Worm (Caenorhabditis elegans) whole organism, L1 larva: Measurements from ENCODE around the gene Y53F4B.51.

Experiments
- irx-1 ChIP-seq: sonication (generic microtip); optimal IDR thresholded peaks from 2 replicates; lab custom pipeline; 2016; ENCODE audit warnings: missing genetic modification characterization, missing compliant biosample characterization
- nhr-237 ChIP-seq: fragments of 150-350 bp; optimal IDR thresholded peaks from 2 replicates; lab custom pipeline; 2014; ENCODE audit warnings: missing biosample characterization, missing genetic modification characterization

ce11 chrII:14968275-14968674, 46.0 kb downstream of the Y53F4B.51 start:
- TF ChIP-seq nhr-237 = no peak
- no peak for TF ChIP-seq irx-1 (tag; lab: Kevin White, UChicago)
